Worm (Caenorhabditis elegans): ENCODE measurements around the gene dmd-4.

DNA sequence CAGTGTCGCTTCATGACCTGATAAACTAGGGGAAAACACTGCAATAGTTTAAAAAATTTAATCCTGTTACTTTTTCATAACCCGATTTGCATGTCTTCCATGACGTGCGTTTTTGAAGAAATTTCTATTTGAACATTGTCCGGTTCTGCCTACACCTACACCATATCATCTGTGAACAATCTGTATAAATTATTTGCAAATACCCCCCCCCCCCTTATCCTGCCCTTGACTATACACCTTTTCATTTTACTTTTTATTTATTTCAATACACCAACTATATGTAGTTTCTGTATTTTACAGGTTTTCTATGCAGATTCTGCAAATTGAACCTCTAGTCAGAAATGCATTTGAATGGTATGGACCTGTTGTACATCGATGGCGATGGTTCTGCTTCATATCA is 26.5 kb upstream of the dmd-4 start, which contains the start of gene daf-6:
- no peak for TF ChIP-seq fkh-10 (GFP tag; optimal IDR thresholded peaks at IDR 0.05)
- no peak for TF ChIP-seq hlh-17 (GFP tag; optimal IDR thresholded peaks at IDR 0.05; ENCODE audit: borderline replicate concordance)
